Fruit fly (Drosophila melanogaster) whole organism, embryonic: Measurements from ENCODE around the gene CG7156.

Experiments
- CG12155 ChIP-seq: fragments of 200-800 bp; sonication (Bioruptor generic); optimal IDR thresholded peaks from 3 replicates; lab custom pipeline; 2016; ENCODE audit warnings: missing biosample characterization, missing genetic modification characterization
- CG13287 ChIP-seq: fragments of 200-800 bp; sonication (Bioruptor generic); IDR thresholded peaks from 2 replicates; pipeline ENCODE4 v1.3.6; 2022; ENCODE audit warnings: missing biosample characterization, missing genetic modification characterization; ENCODE audit not compliant: partially characterized antibody
- CG13775 ChIP-seq: fragments of 200-800 bp; sonication (Bioruptor generic); optimal IDR thresholded peaks from 3 replicates; lab custom pipeline; 2017; ENCODE audit warnings: missing biosample characterization, mild to moderate bottlenecking, missing genetic modification characterization
- CG14014 ChIP-seq: fragments of 200-800 bp; sonication (Bioruptor generic); IDR thresholded peaks from 2 replicates; pipeline ENCODE4 v1.3.6; 2022; ENCODE audit warnings: missing biosample characterization, missing genetic modification characterization
- CG14441 ChIP-seq: fragments of 200-800 bp; sonication (Bioruptor generic); IDR thresholded peaks from 2 replicates; pipeline ENCODE4 v1.3.6; 2022; ENCODE audit warnings: missing biosample characterization, missing genetic modification characterization
- CG14860 ChIP-seq: fragments of 200-800 bp; sonication (Bioruptor generic); IDR thresholded peaks from 3 replicates; pipeline ENCODE4 v1.3.6; 2022; ENCODE audit warnings: missing biosample characterization, missing genetic modification characterization; ENCODE audit not compliant: partially characterized antibody
- CG15269 ChIP-seq: fragments of 200-800 bp; sonication (Bioruptor generic); optimal IDR thresholded peaks from 2 replicates; lab custom pipeline; 2018; ENCODE audit warnings: missing biosample characterization, mild to moderate bottlenecking, missing genetic modification characterization, moderate library complexity
- CG15514 ChIP-seq: fragments of 200-800 bp; sonication (Bioruptor generic); optimal IDR thresholded peaks from 3 replicates; lab custom pipeline; 2017; ENCODE audit warnings: missing biosample characterization, missing genetic modification characterization, mild to moderate bottlenecking, moderate library complexity, missing genetic modification reagents
- CG15601 ChIP-seq: fragments of 200-800 bp; sonication (Bioruptor generic); optimal IDR thresholded peaks from 3 replicates; lab custom pipeline; 2019; ENCODE audit warnings: missing biosample characterization, mild to moderate bottlenecking, missing genetic modification characterization, moderate library complexity
- CG18619 ChIP-seq: fragments of 200-800 bp; sonication (Bioruptor generic); optimal IDR thresholded peaks from 3 replicates; lab custom pipeline; 2017; ENCODE audit warnings: missing biosample characterization, mild to moderate bottlenecking, missing genetic modification characterization
- CG2875 ChIP-seq: fragments of 200-800 bp; sonication (Bioruptor generic); optimal IDR thresholded peaks from 2 replicates; lab custom pipeline; 2017; ENCODE audit warnings: missing biosample characterization, mild to moderate bottlenecking, missing genetic modification characterization, missing genetic modification reagents
- CG4730 ChIP-seq: fragments of 200-800 bp; sonication (Bioruptor generic); IDR thresholded peaks from 2 replicates; pipeline ENCODE4 v1.3.6; 2022; ENCODE audit warnings: missing biosample characterization, missing genetic modification characterization
- CG6272 ChIP-seq: fragments of 200-800 bp; sonication (Bioruptor generic); IDR thresholded peaks from 2 replicates; pipeline ENCODE4 v1.3.6; 2022; ENCODE audit warnings: missing biosample characterization, missing genetic modification characterization
- CG7928 ChIP-seq: fragments of 200-800 bp; sonication (Bioruptor generic); optimal IDR thresholded peaks from 2 replicates; lab custom pipeline; 2017; ENCODE audit warnings: missing biosample characterization, mild to moderate bottlenecking, missing genetic modification characterization
- Camta ChIP-seq: fragments of 200-800 bp; sonication (Bioruptor generic); optimal IDR thresholded peaks from 2 replicates; lab custom pipeline; 2016; ENCODE audit warnings: missing biosample characterization, missing genetic modification characterization
- Chrac-16 ChIP-seq: fragments of 200-800 bp; sonication (Bioruptor generic); optimal IDR thresholded peaks from 3 replicates; lab custom pipeline; 2016; ENCODE audit warnings: missing biosample characterization, missing genetic modification characterization
- CrebB ChIP-seq: fragments of 200-800 bp; sonication (Bioruptor generic); optimal IDR thresholded peaks from 3 replicates; lab custom pipeline; 2018; ENCODE audit warnings: missing biosample characterization, mild to moderate bottlenecking, missing genetic modification characterization
- Dip3 ChIP-seq: fragments of 200-800 bp; sonication (Bioruptor generic); optimal IDR thresholded peaks from 3 replicates; lab custom pipeline; 2016; ENCODE audit warnings: missing biosample characterization, missing genetic modification characterization
- ERR ChIP-seq: fragments of 200-800 bp; sonication (Bioruptor generic); optimal IDR thresholded peaks from 2 replicates; lab custom pipeline; 2016; ENCODE audit warnings: missing biosample characterization, missing genetic modification characterization
- Ets97D ChIP-seq: fragments of 200-800 bp; sonication (Bioruptor generic); optimal IDR thresholded peaks from 3 replicates; lab custom pipeline; 2016; ENCODE audit warnings: missing biosample characterization, missing genetic modification characterization
- Gsc ChIP-seq: fragments of 200-800 bp; sonication (Bioruptor generic); IDR thresholded peaks from 2 replicates; pipeline ENCODE4 v1.3.6; 2022; ENCODE audit warnings: missing biosample characterization, missing genetic modification characterization
- H15 ChIP-seq: fragments of 200-800 bp; sonication (Bioruptor generic); IDR thresholded peaks from 3 replicates; pipeline ENCODE4 v1.3.6; 2022; ENCODE audit warnings: missing biosample characterization, missing genetic modification characterization
- HmgZ ChIP-seq: fragments of 200-800 bp; sonication (Bioruptor generic); optimal IDR thresholded peaks from 2 replicates; lab custom pipeline; 2018; ENCODE audit warnings: missing biosample characterization, mild to moderate bottlenecking, missing genetic modification characterization
- Med ChIP-seq: fragments of 200-800 bp; sonication (Bioruptor generic); peaks from one replicate; lab custom pipeline; 2016; ENCODE audit warnings: missing biosample characterization, missing genetic modification characterization, mild to moderate bottlenecking, inconsistent platforms, moderate library complexity
- Mes4 ChIP-seq: fragments of 200-800 bp; sonication (Bioruptor generic); optimal IDR thresholded peaks from 2 replicates; lab custom pipeline; 2016; ENCODE audit warnings: missing biosample characterization, missing genetic modification characterization
- NC2α ChIP-seq: fragments of 200-800 bp; sonication (Bioruptor generic); optimal IDR thresholded peaks from 2 replicates; lab custom pipeline; 2016; ENCODE audit warnings: missing biosample characterization, missing genetic modification characterization
- NC2β ChIP-seq: fragments of 200-800 bp; sonication (Bioruptor generic); optimal IDR thresholded peaks from 2 replicates; lab custom pipeline; 2016; ENCODE audit warnings: missing biosample characterization, missing genetic modification characterization
- NfI ChIP-seq: fragments of 200-800 bp; sonication (Bioruptor generic); optimal IDR thresholded peaks from 3 replicates; lab custom pipeline; 2018; ENCODE audit warnings: missing biosample characterization, mild to moderate bottlenecking, missing genetic modification characterization, moderate library complexity
- Xrp1 ChIP-seq: fragments of 200-800 bp; sonication (Bioruptor generic); IDR thresholded peaks from 2 replicates; pipeline ENCODE4 v1.3.6; 2022; ENCODE audit warnings: missing biosample characterization, missing genetic modification characterization
- ac ChIP-seq: fragments of 200-800 bp; sonication (Bioruptor generic); optimal IDR thresholded peaks from 3 replicates; lab custom pipeline; 2017; ENCODE audit warnings: missing biosample characterization, mild to moderate bottlenecking, missing genetic modification characterization
- az2 ChIP-seq: fragments of 200-800 bp; sonication (Bioruptor generic); optimal IDR thresholded peaks from 3 replicates; lab custom pipeline; 2016; ENCODE audit warnings: missing biosample characterization, missing genetic modification characterization
- bab2 ChIP-seq: fragments of 200-800 bp; sonication (Bioruptor generic); optimal IDR thresholded peaks from 2 replicates; lab custom pipeline; 2016; ENCODE audit warnings: missing biosample characterization, missing genetic modification characterization
- chinmo ChIP-seq: fragments of 200-800 bp; sonication (Bioruptor generic); IDR thresholded peaks from 4 replicates; pipeline ENCODE4 v1.3.6; 2022; ENCODE audit warnings: missing biosample characterization, missing genetic modification characterization; ENCODE audit not compliant: partially characterized antibody
- eve ChIP-seq, 2 experiments: fragments of >200 bp; optimal IDR thresholded peaks; 2 replicates each; lab custom pipeline; 2017; ENCODE audit warnings: missing biosample characterization in 2 of 2, missing genetic modification characterization in 2 of 2
- gro ChIP-seq: fragments of 200-800 bp; sonication (Bioruptor generic); optimal IDR thresholded peaks from 2 replicates; lab custom pipeline; 2016; ENCODE audit warnings: missing biosample characterization, missing genetic modification characterization
- hkb ChIP-seq, 2 experiments: fragments of 200-800 bp in 1 of 2; fragments of >200 bp in 1 of 2; sonication (Bioruptor generic) in 1 of 2; IDR thresholded peaks in 1 of 2; optimal IDR thresholded peaks in 1 of 2; 2 replicates each; pipeline versions ENCODE4 v1.3.6 to Lab custom; 2017 to 2022; ENCODE audit warnings: missing biosample characterization in 1 of 2, missing genetic modification characterization in 1 of 2
- ind ChIP-seq: fragments of 200-800 bp; sonication (Bioruptor generic); optimal IDR thresholded peaks from 3 replicates; lab custom pipeline; 2016; ENCODE audit warnings: missing biosample characterization, missing genetic modification characterization
- nau ChIP-seq: fragments of 200-800 bp; sonication (Bioruptor generic); optimal IDR thresholded peaks from 3 replicates; lab custom pipeline; 2017; ENCODE audit warnings: missing biosample characterization, mild to moderate bottlenecking, missing genetic modification characterization, missing genetic modification reagents
- odd ChIP-seq: fragments of 200-800 bp; sonication (Bioruptor generic); optimal IDR thresholded peaks from 2 replicates; lab custom pipeline; 2017; ENCODE audit warnings: missing biosample characterization, mild to moderate bottlenecking, missing genetic modification characterization
- pnt ChIP-seq: fragments of 200-800 bp; sonication (Bioruptor generic); optimal IDR thresholded peaks from 3 replicates; lab custom pipeline; 2016; ENCODE audit warnings: missing biosample characterization, missing genetic modification characterization
- prd ChIP-seq, 3 experiments: fragments of >200 bp in 2 of 3; fragments of 200-800 bp in 1 of 3; sonication (Bioruptor generic) in 1 of 3; optimal IDR thresholded peaks in 2 of 3; IDR thresholded peaks in 1 of 3; 2 replicates in 2 of 3; 3 replicates in 1 of 3; pipeline versions ENCODE4 v1.3.6 to Lab custom; 2017 to 2022; ENCODE audit warnings: missing biosample characterization in 1 of 3, missing genetic modification characterization in 1 of 3
- pum ChIP-seq: fragments of 200-800 bp; sonication (Bioruptor generic); optimal IDR thresholded peaks from 2 replicates; lab custom pipeline; 2016; ENCODE audit warnings: missing biosample characterization, missing genetic modification characterization
- tap ChIP-seq: fragments of 200-800 bp; optimal IDR thresholded peaks from 3 replicates; lab custom pipeline; 2019; ENCODE audit warnings: missing biosample characterization, mild to moderate bottlenecking, missing genetic modification characterization, moderate library complexity
- tio ChIP-seq: fragments of 200-800 bp; sonication (Bioruptor generic); optimal IDR thresholded peaks from 2 replicates; lab custom pipeline; 2017; ENCODE audit warnings: missing biosample characterization, missing genetic modification characterization, inconsistent platforms
- unc-4 ChIP-seq: fragments of 200-800 bp; sonication (Bioruptor generic); IDR thresholded peaks from 2 replicates; pipeline ENCODE4 v1.3.6; 2022; ENCODE audit warnings: missing biosample characterization, missing genetic modification characterization; ENCODE audit not compliant: partially characterized antibody
- vfl ChIP-seq: fragments of 200-800 bp; sonication (Bioruptor generic); optimal IDR thresholded peaks from 2 replicates; lab custom pipeline; 2016; ENCODE audit warnings: missing biosample characterization, missing genetic modification characterization
- vnd ChIP-seq: fragments of 200-800 bp; sonication (Bioruptor generic); IDR thresholded peaks from 3 replicates; pipeline ENCODE4 v1.3.6; 2022; ENCODE audit warnings: missing biosample characterization, missing genetic modification characterization; ENCODE audit not compliant: partially characterized antibody
- z ChIP-seq: fragments of 200-800 bp; sonication (Bioruptor generic); IDR thresholded peaks from 3 replicates; pipeline ENCODE4 v1.3.6; 2022; ENCODE audit warnings: missing biosample characterization, missing genetic modification characterization

CG7156 gene

DNA sequence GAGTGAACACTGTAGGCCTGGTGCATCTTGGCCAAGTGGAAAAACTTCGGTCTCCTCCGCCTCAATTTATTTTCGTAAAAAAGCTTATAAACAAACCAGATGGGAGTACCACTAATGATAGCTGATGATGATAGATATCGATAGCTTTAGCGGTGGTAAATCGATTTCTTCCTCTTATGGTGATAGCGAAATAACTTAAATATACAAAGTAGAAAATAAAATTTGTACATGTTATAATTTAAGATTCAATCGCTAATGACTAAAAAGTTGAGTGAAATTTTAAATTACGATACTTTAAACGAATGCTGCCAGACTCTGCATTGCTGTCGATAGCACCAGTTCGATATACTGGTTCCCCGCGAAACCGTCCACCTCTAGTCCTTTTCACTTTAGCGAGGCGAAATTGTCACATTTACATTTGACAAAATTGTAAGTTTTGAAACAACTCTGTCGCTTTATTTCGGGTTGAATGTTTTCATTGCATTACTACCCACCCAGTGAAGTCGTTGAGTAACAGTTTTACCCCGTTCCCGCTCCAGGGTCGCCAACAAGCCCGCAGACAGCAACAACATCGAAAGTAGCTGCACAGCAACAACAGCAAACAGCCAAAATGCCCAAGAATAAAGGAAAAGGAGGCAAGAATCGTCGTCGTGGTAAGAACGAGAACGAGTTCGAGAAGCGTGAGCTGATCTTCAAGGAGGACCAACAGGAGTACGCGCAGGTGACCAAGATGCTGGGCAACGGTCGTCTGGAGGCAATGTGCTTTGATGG lies 32.6 kb upstream of the CG7156 start, which contains the start of the genes Vps39 and eIF1A (continued):
- TF ChIP-seq CG6272 (GFP tag; lab: Robert Waterston, UW) (peak; percentile 36; the same call in 1 of the 2 replicates), chinmo (GFP tag; lab: Robert Waterston, UW) (peak; percentile 60; the same call in 1 of the 4 replicates), H15 (GFP tag; lab: Robert Waterston, UW) (no peak), CG14014 (GFP tag; lab: Robert Waterston, UW) (no peak), Med (peak; percentile 60), unc-4 (GFP tag; lab: Robert Waterston, UW) (peak; percentile 91), Xrp1 (GFP tag; lab: Robert Waterston, UW) (peak; percentile 40; the same call in 1 of the 2 replicates), ind (GFP tag; lab: Kevin White, UChicago) (peak; percentile 29), NC2α (GFP tag; lab: Kevin White, UChicago) (no peak), HmgZ (tag; lab: Kevin White, UChicago) (peak; percentile 59), CG14441 (no peak), pum (GFP tag; lab: Kevin White, UChicago) (peak; percentile 32), CG7928 (GFP tag; lab: Kevin White, UChicago) (no peak), CG12155 (GFP tag; lab: Kevin White, UChicago) (peak; percentile 1), CG15514 (GFP tag; lab: Kevin White, UChicago) (peak; percentile 99), eve (GFP tag; optimal IDR thresholded peaks at IDR 0.05; lab: Kevin White, UChicago) (no peak), gro (GFP tag; lab: Kevin White, UChicago) (peak; percentile 43), ERR (GFP tag; lab: Kevin White, UChicago) (no peak), CG14860 (GFP tag; lab: Robert Waterston, UW) (peak; percentile 87), prd (optimal IDR thresholded peaks at IDR 0.05; lab: Kevin White, UChicago) (no peak), prd (GFP tag; IDR thresholded peaks at IDR 0.05; lab: Robert Waterston, UW) (peak; percentile 26; the same call in 1 of the 3 replicates), Chrac-16 (GFP tag; lab: Kevin White, UChicago) (peak; percentile 44), pnt (no peak), NfI (GFP tag; lab: Kevin White, UChicago) (peak; percentile 16), vnd (GFP tag; lab: Robert Waterston, UW) (peak; percentile 89), CG15269 (tag; lab: Kevin White, UChicago) (no peak), az2 (peak; percentile 10), nau (GFP tag; lab: Kevin White, UChicago) (no peak), Mes4 (GFP tag; lab: Kevin White, UChicago) (no peak), CG18619 (GFP tag; lab: Kevin White, UChicago) (no peak), CG13775 (GFP tag; lab: Kevin White, UChicago) (peak; percentile 17), Ets97D (peak; percentile 70), Gsc (GFP tag; lab: Robert Waterston, UW) (no peak), hkb (optimal IDR thresholded peaks at IDR 0.05; lab: Kevin White, UChicago) (no peak), hkb (GFP tag; IDR thresholded peaks at IDR 0.05; lab: Robert Waterston, UW) (no peak), CG2875 (GFP tag; lab: Kevin White, UChicago) (no peak), CrebB (tag; lab: Kevin White, UChicago) (no peak), tio (GFP tag; lab: Kevin White, UChicago) (no peak), CG15601 (tag; lab: Kevin White, UChicago) (no peak), ac (no peak), NC2β (GFP tag; lab: Kevin White, UChicago) (peak; percentile 50), bab2 (GFP tag; lab: Kevin White, UChicago) (peak; percentile 7), CG4730 (GFP tag; lab: Robert Waterston, UW) (no peak), tap (tag; lab: Kevin White, UChicago) (no peak), vfl (GFP tag; lab: Kevin White, UChicago) (no peak), z (GFP tag; lab: Robert Waterston, UW) (no peak), odd (GFP tag; lab: Kevin White, UChicago) (no peak), CG13287 (GFP tag; lab: Robert Waterston, UW) (peak; percentile 93), Camta (GFP tag; lab: Kevin White, UChicago) (peak; percentile 31), Dip3 (GFP tag; lab: Kevin White, UChicago) (peak; percentile 21)
